Worm (Caenorhabditis elegans): ENCODE data around the gene C47D12.4.

ce11 chrII:11719533-11719932 lies 38.0 kb downstream of the C47D12.4 start:
- no peak for TF ChIP-seq snpc-4 (tag; optimal IDR thresholded peaks at IDR 0.05)
- TF ChIP-seq unc-39 (tag; optimal IDR thresholded peaks at IDR 0.05) = no peak
- no peak for TF ChIP-seq nhr-237 (tag; optimal IDR thresholded peaks at IDR 0.05)
- no peak for TF ChIP-seq nhr-23 (tag; optimal IDR thresholded peaks at IDR 0.05)
- no peak for TF ChIP-seq nhr-77 (tag; optimal IDR thresholded peaks at IDR 0.05)
- TF ChIP-seq blmp-1 (tag; optimal IDR thresholded peaks at IDR 0.05; ENCODE audit: insufficient read depth) = no peak
- no peak for TF ChIP-seq elt-3 (tag; optimal IDR thresholded peaks at IDR 0.05)
- TF ChIP-seq fos-1 (tag; optimal IDR thresholded peaks at IDR 0.05) = no peak
- TF ChIP-seq peb-1 (tag; optimal IDR thresholded peaks at IDR 0.05) = no peak
